Worm (Caenorhabditis elegans) whole organism, late embryonic: ENCODE measurements around the gene B0545.4.

Experiments
- ceh-18 ChIP-seq: sonication (generic microtip); optimal IDR thresholded peaks from 2 replicates; lab custom pipeline; 2016; ENCODE audit warnings: missing genetic modification characterization, missing compliant biosample characterization
- ceh-22 ChIP-seq: sonication (generic microtip); optimal IDR thresholded peaks from 2 replicates; lab custom pipeline; 2017; ENCODE audit warnings: missing biosample characterization, missing genetic modification characterization
- nfya-1 ChIP-seq: sonication (generic microtip); optimal IDR thresholded peaks from 2 replicates; lab custom pipeline; 2017; ENCODE audit warnings: missing genetic modification characterization, mild to moderate bottlenecking, missing compliant biosample characterization, antibody characterized with exemption, moderate library complexity

DNA sequence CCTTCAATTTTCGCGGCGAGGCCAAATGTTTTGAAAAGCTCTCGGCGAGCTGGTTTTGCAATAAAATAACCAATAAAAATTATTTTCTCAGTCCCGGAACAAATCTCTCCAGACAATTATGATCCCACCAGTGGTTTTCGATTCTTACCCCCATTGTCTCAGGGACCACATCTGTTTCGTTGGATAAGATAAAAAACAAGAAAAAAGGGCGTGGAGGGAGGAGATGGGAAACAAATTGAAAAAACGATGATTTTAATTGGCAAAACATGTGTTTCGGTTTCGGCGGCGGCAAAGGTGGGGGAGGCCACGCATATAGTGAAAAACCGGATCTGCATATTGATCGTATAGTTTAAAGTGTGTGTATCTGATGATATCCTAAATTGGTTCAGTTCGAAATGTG lies 28.3 kb downstream of the B0545.4 start:
- TF ChIP-seq nfya-1 (tag; lab: Kevin White, UChicago), result no peak
- TF ChIP-seq ceh-22 (tag; lab: Kevin White, UChicago), result no peak
- TF ChIP-seq ceh-18 (tag; lab: Kevin White, UChicago), result no peak
